Worm (Caenorhabditis elegans): Measurements from ENCODE around the gene srh-146.

ce11 chrV:2888265-2888664 lies 25.8 kb upstream of the srh-146 start:
- TF ChIP-seq him-1 (tag; optimal IDR thresholded peaks at IDR 0.05) = no peak
- no peak for TF ChIP-seq W03F9.2 (tag; optimal IDR thresholded peaks at IDR 0.05)

Data from whole organism, L4/young adult.